Worm (Caenorhabditis elegans) whole organism, young adult: ENCODE measurements around the gene C02F5.12.

Experiments
- attf-3 ChIP-seq: fragments of 200-800 bp; sonication (Bioruptor generic); conservative IDR thresholded peaks from 2 replicates; pipeline ENCODE4 v1.3.6; 2022; ENCODE audit warnings: missing genetic modification reagents, missing genetic modification characterization, missing compliant biosample characterization
- dox-1 ChIP-seq: fragments of 200-800 bp; sonication (Bioruptor generic); IDR thresholded peaks from 2 replicates; pipeline ENCODE4 v1.3.6; 2022; ENCODE audit warnings: missing genetic modification reagents, missing genetic modification characterization, missing compliant biosample characterization
- madf-8 ChIP-seq: fragments of 200-800 bp; sonication (Bioruptor generic); conservative IDR thresholded peaks from 2 replicates; pipeline ENCODE4 v1.3.6; 2022; ENCODE audit warnings: missing genetic modification reagents, missing genetic modification characterization, missing compliant biosample characterization
- nhr-90 ChIP-seq: sonication (generic microtip); optimal IDR thresholded peaks from 2 replicates; lab custom pipeline; 2016; ENCODE audit warnings: missing genotype, mild to moderate bottlenecking, missing genetic modification characterization, missing compliant biosample characterization
- snpc-4 ChIP-seq, 5 experiments: fragments of 150-350 bp in 1 of 5; sonication (generic microtip) in 4 of 5; optimal IDR thresholded peaks; 2 replicates each; lab custom pipeline; 2014 to 2018; ENCODE audit warnings: missing genetic modification characterization in 5 of 5, missing biosample characterization in 3 of 5, antibody characterized with exemption in 2 of 5, mild to moderate bottlenecking in 2 of 5, missing compliant biosample characterization in 2 of 5, missing genotype in 2 of 5, moderate library complexity in 2 of 5, missing genetic modification reagents in 1 of 5

DNA sequence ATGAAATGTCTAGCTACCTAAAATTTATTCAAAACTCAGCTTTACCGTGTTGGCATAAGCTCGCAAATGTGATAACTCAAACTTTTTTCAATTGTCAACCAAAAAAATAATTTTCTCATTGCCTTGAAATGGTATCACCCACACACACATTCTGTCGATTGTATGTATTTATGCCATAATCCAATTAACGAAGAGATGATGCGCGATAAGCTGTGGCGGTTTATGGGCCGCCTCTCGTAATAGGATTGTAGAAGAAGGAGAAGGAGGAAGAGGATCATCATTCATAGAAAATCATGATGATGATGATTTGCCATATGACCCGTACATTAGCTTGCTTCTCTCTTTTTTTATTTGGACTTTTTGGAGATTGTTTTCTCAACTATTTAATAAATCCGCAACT is 46.4 kb upstream of the C02F5.12 start:
- TF ChIP-seq nhr-90 (no peak), attf-3 (GFP tag; lab: Robert Waterston, UW) (no peak), snpc-4 (GFP tag; optimal IDR thresholded peaks at IDR 0.05; lab: Kevin White, UChicago) (no peak), snpc-4 (tag; optimal IDR thresholded peaks at IDR 0.05; lab: Kevin White, UChicago) (no peak), dox-1 (GFP tag; lab: Robert Waterston, UW) (no peak), madf-8 (GFP tag; lab: Robert Waterston, UW) (no peak)
